Fruit fly (Drosophila melanogaster) ovary, adult (tissue): ENCODE results near the gene UbcE2H.

Source experiments
- CG17801 ChIP-seq: fragments of 200-800 bp; optimal IDR thresholded peaks from 2 replicates; lab custom pipeline; 2019; ENCODE audit warnings: missing biosample characterization, mild to moderate bottlenecking, missing genetic modification characterization, moderate library complexity; ENCODE audit not compliant: partially characterized antibody

UbcE2H gene

DNA sequence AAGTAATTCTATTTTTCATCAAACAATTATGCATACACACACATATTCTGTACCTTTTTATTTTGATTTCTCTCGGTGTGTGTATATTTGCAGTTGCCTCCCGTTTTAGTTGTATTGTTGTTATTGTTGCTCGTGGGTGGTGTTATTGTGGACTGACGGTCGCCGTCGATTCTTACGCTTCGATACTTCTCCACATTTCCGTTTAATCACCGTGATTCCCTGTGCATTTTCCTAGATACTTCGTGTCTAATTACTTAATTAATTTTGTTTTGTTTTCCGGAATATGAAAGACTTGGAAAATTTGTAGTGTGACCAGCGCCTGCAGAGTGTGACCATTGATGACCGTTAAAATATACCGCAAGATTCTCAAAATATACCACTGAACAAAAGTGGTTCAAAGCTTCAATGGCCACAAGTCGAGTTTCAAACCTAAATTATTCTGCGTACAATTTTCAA is at the start of gene UbcE2H:
Gene UbcE2H (minus strand): TSS at position 343 of the 456 bp plus-strand sequence.
- no peak for TF ChIP-seq CG17801 (GFP tag; lab: Kevin White, UChicago)

DNA sequence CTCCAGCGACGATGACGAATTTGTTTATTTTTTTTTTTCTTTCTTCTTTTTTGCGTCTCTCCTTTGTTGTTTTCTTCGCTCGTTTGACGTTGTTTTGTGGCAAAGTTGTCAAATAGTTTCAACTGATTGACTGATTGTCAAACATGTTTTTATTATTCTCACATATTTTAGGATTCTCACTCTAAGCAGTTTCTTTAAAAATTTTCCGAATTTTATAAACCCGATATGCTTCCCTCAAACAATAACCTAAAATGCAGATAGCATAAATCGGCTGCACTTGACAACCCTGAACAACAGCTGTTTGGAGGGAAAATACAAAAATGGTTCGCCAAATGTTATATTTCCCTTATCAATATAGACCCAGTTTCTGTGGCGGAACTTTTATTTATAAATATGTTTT is 49.7 kb upstream of the UbcE2H start, which contains the start of gene CG17982:
Gene CG17982 (minus strand): TSS at position 299 of the 400 bp plus-strand sequence.
- TF ChIP-seq CG17801 (GFP tag; lab: Kevin White, UChicago): peak; percentile 97

dm6 chrX:8142067-8142462 is 48.2 kb upstream of the UbcE2H start, which contains the start of gene Smox:
Gene Smox (minus strand): TSS chrX:8142279.
- no peak for TF ChIP-seq CG17801 (GFP tag; lab: Kevin White, UChicago)

DNA sequence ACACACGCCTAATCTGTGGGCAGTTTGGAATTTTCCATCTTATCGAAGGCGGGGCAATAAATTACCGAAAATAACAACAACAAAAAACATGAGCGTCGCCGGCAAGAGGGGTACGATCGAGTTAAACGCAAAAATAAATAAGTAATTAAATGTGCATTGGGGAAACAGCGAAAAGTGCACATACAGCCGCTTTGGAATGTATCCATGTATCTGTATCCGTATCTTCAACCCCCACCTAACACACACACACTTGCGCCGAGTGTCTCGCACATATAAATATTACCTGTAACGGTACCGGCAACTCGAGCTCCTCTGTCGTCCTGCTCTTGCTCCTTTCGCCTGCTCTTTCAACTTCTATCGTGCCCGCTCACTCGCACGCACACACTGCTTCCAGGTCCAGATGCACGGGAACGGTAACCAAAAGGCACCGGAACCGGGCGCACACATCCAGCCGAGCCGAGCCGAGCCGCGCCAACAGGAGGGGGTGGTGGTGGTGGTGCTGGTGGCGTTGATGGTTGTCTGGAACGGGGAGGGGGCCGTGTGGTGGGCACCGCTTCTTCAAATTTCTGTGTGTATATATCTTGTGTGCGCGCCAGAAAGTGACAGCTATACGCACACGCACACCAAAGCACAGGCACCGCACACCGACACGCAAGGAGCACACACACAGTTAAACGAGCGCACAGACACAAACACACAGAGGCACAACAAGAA is 47.6 kb upstream of the UbcE2H start:
- no peak for TF ChIP-seq CG17801 (GFP tag; lab: Kevin White, UChicago)

- TF ChIP-seq CG17801 (GFP tag; lab: Kevin White, UChicago): no peak
Observed at dm6 chrX:8140707-8141106, 46.8 kb upstream of the UbcE2H start.

dm6 chrX:8137285-8137684 is 43.4 kb upstream of the UbcE2H start:
- TF ChIP-seq CG17801 (GFP tag; lab: Kevin White, UChicago): no peak

- TF ChIP-seq CG17801 (GFP tag; lab: Kevin White, UChicago): no peak
Observed at dm6 chrX:8135420-8135874, 41.6 kb upstream of the UbcE2H start, which contains the start of the genes cyr and CG2120. Gene cyr (minus strand): TSS chrX:8135713. Gene CG2120 (plus strand): TSS chrX:8135824.

DNA sequence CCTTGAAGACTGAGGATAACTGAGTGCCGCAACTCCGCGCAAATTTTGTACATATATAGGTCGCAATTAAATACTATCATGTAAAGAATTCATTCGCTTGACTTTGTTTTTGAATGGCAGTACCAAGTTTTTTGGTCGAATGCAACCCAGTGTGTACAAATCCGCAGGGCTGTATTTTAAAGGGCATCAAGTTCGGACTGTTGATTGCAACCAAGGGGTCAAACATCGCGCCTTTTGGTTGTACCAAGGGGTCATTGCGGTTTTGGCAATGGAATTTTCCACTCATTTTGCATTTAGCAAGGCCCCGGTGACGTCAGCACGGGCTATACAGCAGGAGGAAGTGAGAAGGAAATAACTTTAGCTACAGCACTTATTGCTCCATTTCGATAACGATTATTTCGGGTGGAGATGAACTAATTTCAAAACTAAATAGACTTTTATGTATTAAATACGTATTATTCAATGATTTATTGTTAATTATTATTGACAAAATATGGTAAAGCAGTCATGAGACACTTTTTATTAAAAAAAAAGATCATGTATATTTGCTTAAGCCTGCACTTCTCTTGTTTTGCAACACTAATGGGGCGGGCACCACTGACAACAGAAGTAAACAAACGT is 37.9 kb upstream of the UbcE2H start, which contains the start of gene CG10958:
Gene CG10958 (plus strand): TSS at position 593 of the 621 bp plus-strand sequence.
- peak; percentile 69 for TF ChIP-seq CG17801 (GFP tag; lab: Kevin White, UChicago)

dm6 chrX:8129204-8129997 is 35.5 kb upstream of the UbcE2H start, which contains the start of gene CG2116:
Gene CG2116 (plus strand): TSS chrX:8129812.
- TF ChIP-seq CG17801 (GFP tag; lab: Kevin White, UChicago): peak; percentile 40

- no peak for TF ChIP-seq CG17801 (GFP tag; lab: Kevin White, UChicago)
Observed at dm6 chrX:8128133-8128532, 34.3 kb upstream of the UbcE2H start.

dm6 chrX:8126149-8126548 is 32.3 kb upstream of the UbcE2H start:
- TF ChIP-seq CG17801 (GFP tag; lab: Kevin White, UChicago): no peak

dm6 chrX:8125224-8125649 is 31.4 kb upstream of the UbcE2H start:
- TF ChIP-seq CG17801 (GFP tag; lab: Kevin White, UChicago): no peak

DNA sequence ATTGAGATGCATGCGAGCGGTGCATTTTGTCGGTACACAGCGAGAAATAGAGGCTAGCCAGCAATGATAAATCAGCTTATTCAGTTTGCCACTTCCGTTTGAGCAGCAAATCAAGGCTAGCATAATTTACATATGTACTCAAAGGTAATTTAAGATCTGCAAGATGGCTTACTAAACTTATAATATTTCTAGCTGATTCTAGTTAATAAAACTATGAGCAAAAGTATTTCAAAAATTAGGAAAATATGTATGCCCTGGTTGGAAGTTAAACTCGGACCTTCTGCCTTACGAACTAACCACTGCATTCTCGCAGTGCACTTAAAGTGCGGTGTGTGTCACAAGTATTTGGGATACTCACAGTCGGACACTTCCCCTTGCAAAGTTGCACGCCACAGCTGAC is 29.0 kb upstream of the UbcE2H start:
- TF ChIP-seq CG17801 (GFP tag; lab: Kevin White, UChicago): no peak

DNA sequence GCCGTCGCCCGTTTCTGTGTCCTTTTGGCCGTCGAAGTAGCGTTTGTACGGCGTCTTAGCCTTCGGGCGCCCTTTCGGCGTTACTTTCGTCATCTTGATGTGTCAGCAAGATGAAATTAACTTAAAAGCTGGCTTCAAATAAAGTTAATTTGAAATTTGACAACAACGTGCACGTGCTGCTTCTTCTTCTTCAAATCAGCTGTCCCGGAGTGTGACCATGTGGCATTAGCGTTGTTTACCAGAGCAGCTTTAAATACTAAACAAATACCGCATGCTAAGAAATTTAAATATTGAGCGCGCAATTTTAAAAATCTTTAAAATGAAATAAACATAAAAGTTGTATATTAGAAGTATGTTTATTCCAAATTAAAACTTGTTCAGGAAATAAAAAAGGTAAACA is 27.1 kb upstream of the UbcE2H start, which contains the start of gene CG2260:
Gene CG2260 (minus strand): TSS at position 209 of the 400 bp plus-strand sequence.
- peak; percentile 19 for TF ChIP-seq CG17801 (GFP tag; lab: Kevin White, UChicago)
